Worm (Caenorhabditis elegans) whole organism, mixed stage, embryonic: Measurements from ENCODE around the gene F42G4.2.
"Not testable (repeated sequence)": the region's sequence is repeated elsewhere in the genome, so short reads cannot be mapped to it uniquely, and the experiment has no call there.

Source experiments
- blmp-1 ChIP-seq: fragments of 150-350 bp; optimal IDR thresholded peaks from 2 replicates; lab custom pipeline; 2014; ENCODE audit warnings: missing biosample characterization, missing genetic modification characterization
- ceh-39 ChIP-seq: fragments of 150-350 bp; optimal IDR thresholded peaks from 2 replicates; lab custom pipeline; 2014; ENCODE audit warnings: missing biosample characterization, missing genetic modification characterization
- ceh-43 ChIP-seq: fragments of 200-800 bp; sonication (Bioruptor generic); optimal IDR thresholded peaks from 2 replicates; lab custom pipeline; 2018; ENCODE audit warnings: mild to moderate bottlenecking, missing genetic modification characterization, moderate library complexity, missing compliant biosample characterization
- ceh-83 ChIP-seq: fragments of 200-800 bp; sonication (Bioruptor generic); optimal IDR thresholded peaks from 2 replicates; lab custom pipeline; 2018; ENCODE audit warnings: mild to moderate bottlenecking, missing genetic modification characterization, missing compliant biosample characterization
- ces-1 ChIP-seq: fragments of 150-350 bp; optimal IDR thresholded peaks from 2 replicates; lab custom pipeline; 2014; ENCODE audit warnings: missing biosample characterization, missing genetic modification reagents, missing genetic modification characterization
- cnd-1 ChIP-seq: fragments of 200-800 bp; sonication (Bioruptor generic); optimal IDR thresholded peaks from 2 replicates; lab custom pipeline; 2018; ENCODE audit warnings: mild to moderate bottlenecking, missing genetic modification characterization, missing compliant biosample characterization
- elt-3 ChIP-seq: fragments of 150-350 bp; optimal IDR thresholded peaks from 2 replicates; lab custom pipeline; 2014; ENCODE audit warnings: missing biosample characterization, missing genetic modification characterization
- flh-1 ChIP-seq: fragments of 200-800 bp; sonication (Bioruptor generic); optimal IDR thresholded peaks from 2 replicates; lab custom pipeline; 2018; ENCODE audit warnings: mild to moderate bottlenecking, missing genetic modification characterization, moderate library complexity, missing compliant biosample characterization
- ham-2 ChIP-seq: fragments of 200-800 bp; sonication (Bioruptor generic); optimal IDR thresholded peaks from 2 replicates; lab custom pipeline; 2018; ENCODE audit warnings: mild to moderate bottlenecking, missing genetic modification characterization, missing compliant biosample characterization
- hlh-1 ChIP-seq: fragments of 150-350 bp; optimal IDR thresholded peaks from 2 replicates; lab custom pipeline; 2014; ENCODE audit warnings: missing biosample characterization, missing genetic modification reagents, missing genetic modification characterization
- lin-13 ChIP-seq: fragments of 150-350 bp; optimal IDR thresholded peaks from 2 replicates; lab custom pipeline; 2014; ENCODE audit warnings: missing biosample characterization, missing genetic modification characterization
- lin-32 ChIP-seq: fragments of 200-800 bp; sonication (Bioruptor generic); optimal IDR thresholded peaks from 2 replicates; lab custom pipeline; 2018; ENCODE audit warnings: mild to moderate bottlenecking, missing genetic modification characterization, missing compliant biosample characterization
- lsy-2 ChIP-seq: fragments of 150-350 bp; optimal IDR thresholded peaks from 2 replicates; lab custom pipeline; 2014; ENCODE audit warnings: missing biosample characterization, missing genetic modification characterization
- mep-1 ChIP-seq: fragments of 150-350 bp; optimal IDR thresholded peaks from 2 replicates; lab custom pipeline; 2017; ENCODE audit warnings: missing biosample characterization, missing genetic modification reagents, missing genetic modification characterization, inconsistent platforms
- nhr-12 ChIP-seq: fragments of 150-350 bp; optimal IDR thresholded peaks from 2 replicates; lab custom pipeline; 2014; ENCODE audit warnings: missing biosample characterization, missing genetic modification characterization
- nhr-237 ChIP-seq: fragments of 150-350 bp; optimal IDR thresholded peaks from 2 replicates; lab custom pipeline; 2014; ENCODE audit warnings: missing biosample characterization, missing genetic modification characterization
- nhr-76 ChIP-seq: sonication (generic microtip); optimal IDR thresholded peaks from 2 replicates; lab custom pipeline; 2017; ENCODE audit warnings: missing biosample characterization, missing genetic modification characterization
- pha-4 ChIP-seq: fragments of 150-350 bp; optimal IDR thresholded peaks from 2 replicates; lab custom pipeline; 2018; ENCODE audit warnings: missing biosample characterization, missing genetic modification reagents, missing genetic modification characterization
- sem-2 ChIP-seq: fragments of 200-800 bp; sonication (Bioruptor generic); optimal IDR thresholded peaks from 2 replicates; lab custom pipeline; 2018; ENCODE audit warnings: mild to moderate bottlenecking, missing genetic modification characterization, missing compliant biosample characterization
- snpc-4 ChIP-seq: fragments of 150-350 bp; optimal IDR thresholded peaks from 2 replicates; lab custom pipeline; 2014; ENCODE audit warnings: missing biosample characterization, missing genetic modification characterization
- tbx-8 ChIP-seq: fragments of 200-800 bp; sonication (Bioruptor generic); optimal IDR thresholded peaks from 2 replicates; lab custom pipeline; 2018; ENCODE audit warnings: mild to moderate bottlenecking, missing genetic modification characterization, moderate library complexity, missing compliant biosample characterization
- unc-120 ChIP-seq: sonication (generic microtip); optimal IDR thresholded peaks from 2 replicates; lab custom pipeline; 2017; ENCODE audit warnings: missing genetic modification characterization, missing compliant biosample characterization; ENCODE audit not compliant: poor library complexity, severe bottlenecking
- unc-39 ChIP-seq: fragments of 150-350 bp; optimal IDR thresholded peaks from 2 replicates; lab custom pipeline; 2014; ENCODE audit warnings: missing biosample characterization, missing genetic modification characterization
- unc-62 ChIP-seq: fragments of 150-350 bp; optimal IDR thresholded peaks from 2 replicates; lab custom pipeline; 2014; ENCODE audit warnings: missing biosample characterization, missing genetic modification reagents, missing genetic modification characterization
- ztf-11 ChIP-seq: fragments of 150-350 bp; optimal IDR thresholded peaks from 2 replicates; lab custom pipeline; 2014; ENCODE audit warnings: missing biosample characterization, missing genetic modification characterization

The F42G4.2 gene

ce11 chrII:13031649-13032191 is 16.0 kb upstream of the F42G4.2 start, which contains the start of gene F18A11.2:
Gene F18A11.2 (plus strand): TSS chrII:13031699.
- TF ChIP-seq blmp-1, ceh-39, nhr-76 (tag; lab: Kevin White, UChicago): not testable (repeated sequence)

- TF ChIP-seq ztf-11 (no peak), hlh-1 (no peak), mep-1 (tag; lab: Kevin White, UChicago) (peak; percentile 42), sem-2 (GFP tag; lab: Kevin White, UChicago) (no peak), nhr-237 (tag; lab: Kevin White, UChicago) (no peak), lsy-2 (peak; percentile 16), ces-1 (GFP tag; lab: Kevin White, UChicago) (peak; percentile 2)
- TF ChIP-seq, all 35 proteins: peak for 3
Observed at ce11 chrII:13036717-13037116, 11.0 kb upstream of the F42G4.2 start, which contains the start of gene F18A11.3. Gene F18A11.3 (minus strand): TSS chrII:13036841.

ce11 chrII:13043433-13044054 is 4.2 kb upstream of the F42G4.2 start, which contains the start of gene puf-6:
Gene puf-6 (minus strand): TSS chrII:13043445.
- not testable (repeated sequence) for TF ChIP-seq tbx-8 (GFP tag; lab: Kevin White, UChicago); ceh-83 (GFP tag; lab: Kevin White, UChicago); cnd-1

- not testable (repeated sequence) for TF ChIP-seq ceh-43 (GFP tag; lab: Kevin White, UChicago); unc-62 (GFP tag; lab: Kevin White, UChicago); lin-32
- TF ChIP-seq, all 35 proteins: peak for 0; not testable (repeated sequence) for 35
Observed at ce11 chrII:13047106-13047505, 603 bp upstream of the F42G4.2 start, which contains the start of gene F42G4.7. Gene F42G4.7 (minus strand): TSS chrII:13047290.

ce11 chrII:13050050-13050449 is 2.3 kb downstream of the F42G4.2 start:
- no peak for TF ChIP-seq blmp-1 (tag; lab: Kevin White, UChicago)
- TF ChIP-seq, all 35 proteins: peak for 0

ce11 chrII:13053443-13053842 is 5.7 kb downstream of the F42G4.2 start:
- TF ChIP-seq elt-3 (tag; lab: Kevin White, UChicago) = peak; percentile 16
- TF ChIP-seq snpc-4 (tag; lab: Kevin White, UChicago) = no peak
- no peak for TF ChIP-seq lsy-2
- TF ChIP-seq flh-1 (GFP tag; lab: Kevin White, UChicago) = no peak
- TF ChIP-seq unc-120 (tag; lab: Kevin White, UChicago) = no peak
- TF ChIP-seq tbx-8 (GFP tag; lab: Kevin White, UChicago) = no peak
- no peak for TF ChIP-seq hlh-1
- TF ChIP-seq sem-2 (GFP tag; lab: Kevin White, UChicago) = no peak
- TF ChIP-seq lin-32 = no peak
- no peak for TF ChIP-seq pha-4 (tag; lab: Kevin White, UChicago)
- no peak for TF ChIP-seq lin-13 (tag; lab: Kevin White, UChicago)
- no peak for TF ChIP-seq nhr-12 (tag; lab: Kevin White, UChicago)
- no peak for TF ChIP-seq ceh-39 (tag; lab: Kevin White, UChicago)
- peak; percentile 96 for TF ChIP-seq blmp-1 (tag; lab: Kevin White, UChicago)
- TF ChIP-seq ztf-11 = no peak
- no peak for TF ChIP-seq unc-39 (tag; lab: Kevin White, UChicago)
- TF ChIP-seq ham-2 (GFP tag; lab: Kevin White, UChicago) = peak; percentile 49

- TF ChIP-seq nhr-76 (tag; lab: Kevin White, UChicago) = no peak
- no peak for TF ChIP-seq snpc-4 (tag; lab: Kevin White, UChicago)
- TF ChIP-seq tbx-8 (GFP tag; lab: Kevin White, UChicago) = no peak
- peak; percentile 58 for TF ChIP-seq unc-120 (tag; lab: Kevin White, UChicago)
Observed at ce11 chrII:13056580-13056979, 8.9 kb downstream of the F42G4.2 start, which contains the start of gene zyx-1. Gene zyx-1 (plus strand): TSS chrII:13056910.
